Worm (Caenorhabditis elegans) whole organism, L4 larva: Measurements from ENCODE around the gene ZK971.1.

Source experiments
- R02D3.7 ChIP-seq: fragments of 150-350 bp; sonication (generic microtip); optimal IDR thresholded peaks from 3 replicates; lab custom pipeline; 2014; ENCODE audit warnings: missing biosample characterization, missing genetic modification characterization
- Y105C5A.15 ChIP-seq: fragments of 200-800 bp; sonication (Bioruptor generic); IDR thresholded peaks from 2 replicates; pipeline ENCODE4 v1.3.6; 2022; ENCODE audit warnings: missing genetic modification characterization, missing compliant biosample characterization
- Y5F2A.4 ChIP-seq: fragments of 200-800 bp; sonication (Bioruptor generic); optimal IDR thresholded peaks from 2 replicates; lab custom pipeline; 2018; ENCODE audit warnings: mild to moderate bottlenecking, missing genetic modification characterization, missing compliant biosample characterization
- aly-2 ChIP-seq: sonication (generic microtip); optimal IDR thresholded peaks from 2 replicates; lab custom pipeline; 2018; ENCODE audit warnings: missing biosample characterization, missing genetic modification characterization
- dpl-1 ChIP-seq: fragments of 150-350 bp; optimal IDR thresholded peaks from 2 replicates; lab custom pipeline; 2014; ENCODE audit warnings: missing biosample characterization, missing genetic modification reagents, missing genetic modification characterization
- dve-1 ChIP-seq: sonication (generic microtip); optimal IDR thresholded peaks from 2 replicates; lab custom pipeline; 2017; ENCODE audit warnings: antibody characterized with exemption, mild to moderate bottlenecking, missing genetic modification characterization, missing compliant biosample characterization; ENCODE audit not compliant: insufficient read depth
- mdt-29 ChIP-seq: fragments of 200-800 bp; sonication (Bioruptor generic); IDR thresholded peaks from 2 replicates; pipeline ENCODE4 v1.3.6; 2022; ENCODE audit warnings: missing genetic modification reagents, missing genetic modification characterization, missing compliant biosample characterization
- nhr-237 ChIP-seq: sonication (generic microtip); optimal IDR thresholded peaks from 2 replicates; lab custom pipeline; 2017; ENCODE audit warnings: missing biosample characterization, missing genetic modification characterization
- nhr-28 ChIP-seq: fragments of 150-350 bp; optimal IDR thresholded peaks from 2 replicates; lab custom pipeline; 2014; ENCODE audit warnings: missing biosample characterization, missing genetic modification characterization

DNA sequence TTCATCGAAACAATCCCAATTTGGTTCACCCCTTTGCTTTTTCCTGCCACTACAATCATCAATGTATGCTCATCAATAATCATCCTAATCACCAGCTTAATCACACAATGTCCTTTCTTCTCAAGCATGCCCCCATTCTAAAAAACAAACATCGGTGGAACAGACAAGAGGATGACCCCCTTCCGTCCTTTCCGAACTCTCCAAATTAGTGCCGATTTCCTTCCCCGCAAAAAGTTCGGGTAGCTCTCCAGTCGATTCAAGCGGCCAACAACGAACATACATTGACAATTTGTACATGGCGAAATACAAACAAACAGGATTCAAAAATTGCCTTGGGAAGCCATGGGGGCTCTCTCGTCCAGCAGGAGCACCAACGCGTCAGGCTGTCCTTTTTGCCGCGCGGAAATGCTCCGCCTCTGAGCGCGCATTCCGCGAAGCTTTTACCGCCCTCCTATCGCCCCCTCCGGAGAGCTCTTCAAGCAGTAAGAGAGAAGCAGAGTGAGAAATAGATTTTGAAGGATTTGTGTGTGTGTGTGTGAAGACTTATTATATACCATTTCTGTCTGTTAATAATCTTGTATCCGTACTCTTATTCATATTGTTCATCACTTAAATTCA lies 46.3 kb upstream of the ZK971.1 start, which contains the start of gene appg-1:
- TF ChIP-seq aly-2 (tag; lab: Kevin White, UChicago) (no peak), dve-1 (no peak), nhr-28 (no peak), mdt-29 (no peak), Y5F2A.4 (GFP tag; lab: Kevin White, UChicago) (no peak), dpl-1 (no peak), nhr-237 (no peak), Y105C5A.15 (GFP tag; lab: Robert Waterston, UW) (no peak), R02D3.7 (tag; lab: Kevin White, UChicago) (no peak)
